Fruit fly (Drosophila melanogaster): ENCODE measurements around the gene CG32037.

Gene CG32037

DNA sequence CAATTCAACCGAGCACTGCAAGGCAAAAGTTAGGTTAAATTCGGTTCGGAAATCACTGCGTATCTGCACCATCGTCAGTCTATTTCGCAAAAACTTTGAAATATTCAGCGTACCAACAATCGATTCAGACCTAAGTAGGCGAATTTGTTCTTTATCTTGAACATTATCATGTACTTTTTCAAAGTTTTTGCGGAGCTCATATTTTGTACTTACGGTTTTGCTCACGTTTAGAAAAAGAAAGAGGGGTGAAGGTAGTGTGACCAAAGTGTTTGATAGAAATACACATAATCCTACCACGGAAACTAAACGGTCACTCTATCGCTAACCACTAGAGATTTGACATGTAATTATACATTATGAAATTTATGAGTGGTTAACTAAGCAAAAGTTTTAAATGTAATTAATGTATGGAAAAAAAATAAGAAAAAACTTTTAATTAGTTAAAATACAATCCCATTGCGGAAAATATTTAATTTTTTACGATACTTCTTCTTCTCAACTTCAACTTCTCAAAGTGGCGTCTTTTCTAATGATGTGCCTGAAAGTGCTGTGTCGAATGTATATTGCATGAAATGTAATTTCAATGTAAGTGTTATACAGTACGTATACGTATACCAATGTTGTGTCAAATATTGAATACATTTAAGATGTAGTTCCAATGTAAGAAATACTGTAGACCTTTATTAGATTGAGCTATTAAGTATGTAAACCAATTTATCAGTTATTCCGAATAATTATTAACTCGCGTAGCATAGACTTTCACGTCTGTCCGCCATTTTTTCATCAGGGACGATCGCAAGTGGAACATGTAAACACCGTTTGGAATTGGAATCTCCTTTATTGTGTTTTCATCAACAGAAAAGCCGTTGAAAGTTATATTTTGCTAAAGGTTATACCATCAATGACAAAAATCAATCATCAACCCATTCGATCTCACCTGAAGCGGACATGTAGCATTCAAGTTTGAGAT is 19.6 kb upstream of the CG32037 start, which contains the start of gene RpS9 (continued):
- TF ChIP-seq Myb (GFP tag; optimal IDR thresholded peaks at IDR 0.05) (peak; percentile 18), HLH4C (GFP tag; IDR thresholded peaks at IDR 0.05; ENCODE audit: partially characterized antibody) (peak; percentile 37; the same call in 1 of the 3 replicates), CG18011 (GFP tag; optimal IDR thresholded peaks at IDR 0.05) (no peak), Atf3 (GFP tag; optimal IDR thresholded peaks at IDR 0.05) (no peak), CG8944 (GFP tag; optimal IDR thresholded peaks at IDR 0.05) (no peak), CG5953 (GFP tag; IDR thresholded peaks at IDR 0.05) (no peak), CG13894 (tag; optimal IDR thresholded peaks at IDR 0.05) (peak; percentile 59), vvl (GFP tag; IDR thresholded peaks at IDR 0.05) (peak; percentile 12), Hr39 (optimal IDR thresholded peaks at IDR 0.05) (no peak), CG17612 (GFP tag; IDR thresholded peaks at IDR 0.05) (no peak), so (GFP tag; IDR thresholded peaks at IDR 0.05) (0 out of 3 replicates have a peak, but pooled peaks have one; percentile 44), HmgZ (tag; optimal IDR thresholded peaks at IDR 0.05) (peak; percentile 19), CG3407 (GFP tag; optimal IDR thresholded peaks at IDR 0.05) (no peak), cato (GFP tag; optimal IDR thresholded peaks at IDR 0.05; ENCODE audit: borderline replicate concordance) (no peak), CG31388 (GFP tag; optimal IDR thresholded peaks at IDR 0.05) (no peak), CG4820 (GFP tag; optimal IDR thresholded peaks at IDR 0.05) (no peak), danr (GFP tag; IDR thresholded peaks at IDR 0.05) (no peak), corto (GFP tag; optimal IDR thresholded peaks at IDR 0.05) (no peak), caup (GFP tag; optimal IDR thresholded peaks at IDR 0.05; ENCODE audit: severe bottlenecking) (no peak), Ets65A (GFP tag) (peak; percentile 91), Ptx1 (GFP tag; IDR thresholded peaks at IDR 0.05) (no peak), ind (GFP tag; optimal IDR thresholded peaks at IDR 0.05) (no peak), H2.0 (GFP tag; IDR thresholded peaks at IDR 0.05) (no peak), CG9215 (GFP tag; IDR thresholded peaks at IDR 0.05) (no peak), CG10959 (GFP tag; IDR thresholded peaks at IDR 0.05) (no peak), stwl (tag; optimal IDR thresholded peaks at IDR 0.05) (peak; percentile 54), prd (optimal IDR thresholded peaks at IDR 0.05) (no peak), prd (GFP tag; IDR thresholded peaks at IDR 0.05) (no peak), Nf-YB (GFP tag; optimal IDR thresholded peaks at IDR 0.05) (peak; percentile 33), CG18764 (GFP tag; optimal IDR thresholded peaks at IDR 0.05) (no peak), MBD-R2 (GFP tag; IDR thresholded peaks at IDR 0.05) (no peak), Vsx1 (GFP tag; optimal IDR thresholded peaks at IDR 0.05) (no peak), CG1024 (GFP tag; IDR thresholded peaks at IDR 0.05) (no peak), Xbp1 (GFP tag; optimal IDR thresholded peaks at IDR 0.05) (no peak), abd-A (tag; optimal IDR thresholded peaks at IDR 0.05) (peak; percentile 38), CG1233 (GFP tag; optimal IDR thresholded peaks at IDR 0.05) (no peak), ro (GFP tag; IDR thresholded peaks at IDR 0.05) (no peak), Neu2 (GFP tag; optimal IDR thresholded peaks at IDR 0.05; ENCODE audit: borderline replicate concordance) (no peak), croc (GFP tag; conservative IDR thresholded peaks at IDR 0.05) (no peak), CG8478 (optimal IDR thresholded peaks at IDR 0.05) (no peak), CG31224 (GFP tag; IDR thresholded peaks at IDR 0.05) (no peak), mirr (GFP tag; optimal IDR thresholded peaks at IDR 0.05) (peak; percentile 66), kay (GFP tag; optimal IDR thresholded peaks at IDR 0.05) (no peak), CG2875 (GFP tag; optimal IDR thresholded peaks at IDR 0.05) (no peak), crc (GFP tag; optimal IDR thresholded peaks at IDR 0.05) (no peak), CG12659 (GFP tag; optimal IDR thresholded peaks at IDR 0.05) (peak; percentile 63), CG4730 (GFP tag; IDR thresholded peaks at IDR 0.05) (no peak), CG1647 (GFP tag; optimal IDR thresholded peaks at IDR 0.05) (no peak), ato (GFP tag; IDR thresholded peaks at IDR 0.05; ENCODE audit: partially characterized antibody) (no peak), YL-1 (GFP tag; optimal IDR thresholded peaks at IDR 0.05) (peak; percentile 89)

Data from whole organism, embryonic.